Worm (Caenorhabditis elegans) whole organism, young adult: ENCODE results near the gene rpl-28.

ENCODE experiments used
- dox-1 ChIP-seq: fragments of 200-800 bp; sonication (Bioruptor generic); IDR thresholded peaks from 2 replicates; pipeline ENCODE4 v1.3.6; 2022; ENCODE audit warnings: missing genetic modification reagents, missing genetic modification characterization, missing compliant biosample characterization
- rec-8 ChIP-seq, 2 experiments: sonication (generic microtip); optimal IDR thresholded peaks; 2 replicates each; lab custom pipeline; 2016; ENCODE audit warnings: mild to moderate bottlenecking in 2 of 2, missing genetic modification characterization in 2 of 2, missing genetic modification reagents in 2 of 2, missing genotype in 2 of 2, missing biosample characterization in 1 of 2, missing compliant biosample characterization in 1 of 2, moderate library complexity in 1 of 2
- ztf-25 ChIP-seq: fragments of 200-800 bp; sonication (Bioruptor generic); IDR thresholded peaks from 2 replicates; pipeline ENCODE4 v1.3.6; 2022; ENCODE audit warnings: missing genetic modification reagents, missing genetic modification characterization, missing compliant biosample characterization

DNA sequence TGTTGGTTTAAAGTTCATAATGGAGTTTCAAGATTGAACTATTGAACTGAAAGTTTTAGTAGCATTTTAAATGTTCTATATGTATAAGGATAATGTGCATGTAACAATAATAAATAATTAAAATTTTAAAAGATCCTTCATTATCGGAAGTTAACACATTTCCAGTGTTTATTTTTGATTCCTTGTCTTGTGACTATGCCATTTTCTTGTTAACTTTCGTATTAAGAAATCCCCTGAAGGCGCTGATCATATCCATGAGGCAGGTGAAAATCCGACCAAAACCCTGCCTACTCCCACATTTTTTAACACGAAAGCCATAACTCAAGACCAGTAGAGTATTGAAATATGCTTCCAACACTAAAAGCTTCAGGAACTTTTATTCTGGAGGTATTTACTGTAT lies 8.2 kb downstream of the rpl-28 start, which contains the start of gene R11D1.7:
- TF ChIP-seq ztf-25 (GFP tag; lab: Robert Waterston, UW) (no peak), rec-8 (tag; optimal IDR thresholded peaks at IDR 0.05; lab: Kevin White, UChicago) (no peak), dox-1 (GFP tag; lab: Robert Waterston, UW) (no peak)
